Worm (Caenorhabditis elegans): ENCODE results near the gene F53F8.5.

Gene F53F8.5

DNA sequence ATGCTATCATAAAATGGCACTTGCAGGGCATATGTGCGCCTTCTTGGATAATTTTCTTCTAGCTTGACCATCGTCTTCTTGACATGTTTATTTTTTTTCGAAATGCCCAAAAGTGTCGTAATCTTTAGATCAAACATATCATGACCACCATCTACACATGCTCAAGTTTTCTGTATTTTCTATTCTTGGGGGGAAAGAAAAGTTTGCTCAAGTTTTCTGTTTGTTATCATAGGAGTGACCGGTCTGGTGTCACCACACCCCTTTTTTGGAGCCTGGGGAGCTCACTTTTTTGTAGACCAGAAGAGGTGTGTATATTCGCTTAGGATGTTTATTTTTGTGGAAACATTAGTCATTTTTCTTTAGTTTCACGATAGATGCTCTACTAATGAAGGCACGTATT lies 18.5 kb downstream of the F53F8.5 start, which contains the start of gene klf-2:
TSS of gene klf-2 (plus strand) at position 301 of the 400 bp plus-strand sequence.
- TF ChIP-seq him-1 (tag; optimal IDR thresholded peaks at IDR 0.05) (no peak), W03F9.2 (tag; optimal IDR thresholded peaks at IDR 0.05) (no peak), dao-5 (tag; optimal IDR thresholded peaks at IDR 0.05) (no peak)

DNA sequence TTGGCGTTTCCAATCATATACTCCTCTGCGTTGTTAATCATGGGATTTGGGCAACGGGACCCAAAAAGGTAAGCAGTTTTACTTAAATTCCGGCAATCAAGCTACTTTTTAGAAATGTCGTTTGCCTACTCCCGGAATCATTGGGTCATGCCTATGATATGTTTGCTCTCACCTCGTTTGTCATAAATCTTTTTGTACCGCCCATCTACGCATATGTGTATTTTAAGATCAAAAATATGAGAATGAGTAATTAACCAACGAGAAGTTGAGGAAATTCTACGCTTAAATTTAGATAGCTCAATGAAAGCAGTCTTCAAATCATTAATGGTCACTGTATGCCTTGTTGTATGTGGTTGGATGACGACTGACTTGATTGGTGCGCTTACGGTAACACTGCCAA lies 21.5 kb downstream of the F53F8.5 start:
- no peak for TF ChIP-seq him-1 (tag; optimal IDR thresholded peaks at IDR 0.05)
- no peak for TF ChIP-seq W03F9.2 (tag; optimal IDR thresholded peaks at IDR 0.05)
- no peak for TF ChIP-seq dao-5 (tag; optimal IDR thresholded peaks at IDR 0.05)

ce11 chrV:20681824-20682223 lies 22.0 kb downstream of the F53F8.5 start:
- no peak for TF ChIP-seq him-1 (tag; optimal IDR thresholded peaks at IDR 0.05)
- no peak for TF ChIP-seq dao-5 (tag; optimal IDR thresholded peaks at IDR 0.05)
- no peak for TF ChIP-seq W03F9.2 (tag; optimal IDR thresholded peaks at IDR 0.05)

DNA sequence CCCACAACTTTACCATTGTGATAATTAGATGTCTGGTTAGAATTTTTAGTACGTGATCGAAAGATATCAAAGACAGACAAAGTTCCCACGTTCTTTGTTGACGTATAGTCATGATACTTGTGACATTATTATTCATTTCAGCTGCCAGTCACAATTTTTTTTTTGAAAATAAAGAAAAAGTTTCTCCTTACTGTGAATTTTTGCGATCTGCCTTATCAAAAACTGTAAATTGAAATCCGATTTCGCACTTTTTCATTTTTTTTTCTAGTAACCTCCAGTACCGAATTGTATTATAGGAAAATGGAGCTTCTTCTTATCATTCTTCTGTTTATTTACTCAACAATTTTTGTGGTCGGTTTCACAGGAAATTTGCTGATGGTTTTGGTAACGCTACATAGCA lies 22.7 kb downstream of the F53F8.5 start, which contains the start of gene srsx-35:
TSS of gene srsx-35 (plus strand) at position 301 of the 400 bp plus-strand sequence.
- no peak for TF ChIP-seq dao-5 (tag; optimal IDR thresholded peaks at IDR 0.05)
- TF ChIP-seq W03F9.2 (tag; optimal IDR thresholded peaks at IDR 0.05), result no peak
- no peak for TF ChIP-seq him-1 (tag; optimal IDR thresholded peaks at IDR 0.05)

- no peak for TF ChIP-seq dao-5 (tag; optimal IDR thresholded peaks at IDR 0.05)
- TF ChIP-seq W03F9.2 (tag; optimal IDR thresholded peaks at IDR 0.05), result no peak
- no peak for TF ChIP-seq him-1 (tag; optimal IDR thresholded peaks at IDR 0.05)
Measured at ce11 chrV:20680189-20680588, 23.7 kb downstream of the F53F8.5 start.

DNA sequence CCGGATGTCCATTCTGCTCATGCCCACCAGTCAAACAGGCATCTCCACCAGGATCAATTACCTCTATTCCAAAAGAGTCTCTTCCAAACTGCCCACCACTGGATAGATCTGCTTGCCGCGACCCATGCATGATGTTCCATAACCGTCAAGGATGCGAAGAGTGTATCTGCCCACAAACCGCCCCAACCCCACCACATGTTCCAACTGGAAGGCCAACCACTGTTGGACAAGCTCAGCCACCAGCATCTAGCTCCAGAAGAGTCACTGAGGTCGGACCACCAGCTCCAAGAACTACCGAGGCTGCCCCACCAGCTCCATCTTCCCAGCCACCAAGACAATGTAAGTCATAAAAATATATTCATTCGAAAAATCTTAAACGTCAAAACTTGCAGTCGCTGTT lies 33.2 kb downstream of the F53F8.5 start:
- TF ChIP-seq him-1 (tag; optimal IDR thresholded peaks at IDR 0.05), result no peak
- no peak for TF ChIP-seq dao-5 (tag; optimal IDR thresholded peaks at IDR 0.05)
- no peak for TF ChIP-seq W03F9.2 (tag; optimal IDR thresholded peaks at IDR 0.05)

DNA sequence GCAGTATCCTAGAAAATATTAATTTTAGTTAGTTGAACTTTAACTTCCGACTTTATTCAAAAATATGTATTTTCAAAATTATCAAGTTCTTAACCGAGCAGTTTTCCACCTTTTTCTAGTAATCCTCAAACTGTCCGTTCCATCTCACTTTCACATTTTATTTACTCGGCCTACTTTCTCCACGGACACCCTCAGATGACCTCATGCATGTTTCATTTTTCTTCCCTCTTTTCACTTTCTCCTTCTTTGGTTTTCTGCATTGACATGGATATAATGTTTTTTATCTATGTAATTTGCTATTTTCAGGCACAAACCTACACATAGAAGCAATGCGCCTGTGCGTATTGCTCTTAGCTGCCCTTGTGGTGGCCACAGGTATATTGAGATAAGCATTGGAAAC lies 36.9 kb downstream of the F53F8.5 start, which contains the start of gene mlt-11:
TSS of gene mlt-11 (plus strand) at position 301 of the 400 bp plus-strand sequence.
- TF ChIP-seq him-1 (tag; optimal IDR thresholded peaks at IDR 0.05), result no peak
- TF ChIP-seq dao-5 (tag; optimal IDR thresholded peaks at IDR 0.05), result no peak
- TF ChIP-seq W03F9.2 (tag; optimal IDR thresholded peaks at IDR 0.05), result no peak

ce11 chrV:20664930-20665329 lies 38.9 kb downstream of the F53F8.5 start:
- TF ChIP-seq dao-5 (tag; optimal IDR thresholded peaks at IDR 0.05) (no peak), him-1 (tag; optimal IDR thresholded peaks at IDR 0.05) (no peak), W03F9.2 (tag; optimal IDR thresholded peaks at IDR 0.05) (no peak)

ce11 chrV:20663736-20664135 lies 40.1 kb downstream of the F53F8.5 start:
- TF ChIP-seq him-1 (tag; optimal IDR thresholded peaks at IDR 0.05) (no peak), dao-5 (tag; optimal IDR thresholded peaks at IDR 0.05) (no peak), W03F9.2 (tag; optimal IDR thresholded peaks at IDR 0.05) (no peak)

- TF ChIP-seq him-1 (tag; optimal IDR thresholded peaks at IDR 0.05), result no peak
- TF ChIP-seq W03F9.2 (tag; optimal IDR thresholded peaks at IDR 0.05), result no peak
- TF ChIP-seq dao-5 (tag; optimal IDR thresholded peaks at IDR 0.05), result no peak
Measured at ce11 chrV:20662474-20662873, 41.4 kb downstream of the F53F8.5 start.

- TF ChIP-seq dao-5 (tag; optimal IDR thresholded peaks at IDR 0.05) (no peak), him-1 (tag; optimal IDR thresholded peaks at IDR 0.05) (no peak)
Measured at ce11 chrV:20660025-20660424, 43.8 kb downstream of the F53F8.5 start, which contains the start of gene W01F3.2. Gene W01F3.2 (plus strand): TSS chrV:20660325.

DNA sequence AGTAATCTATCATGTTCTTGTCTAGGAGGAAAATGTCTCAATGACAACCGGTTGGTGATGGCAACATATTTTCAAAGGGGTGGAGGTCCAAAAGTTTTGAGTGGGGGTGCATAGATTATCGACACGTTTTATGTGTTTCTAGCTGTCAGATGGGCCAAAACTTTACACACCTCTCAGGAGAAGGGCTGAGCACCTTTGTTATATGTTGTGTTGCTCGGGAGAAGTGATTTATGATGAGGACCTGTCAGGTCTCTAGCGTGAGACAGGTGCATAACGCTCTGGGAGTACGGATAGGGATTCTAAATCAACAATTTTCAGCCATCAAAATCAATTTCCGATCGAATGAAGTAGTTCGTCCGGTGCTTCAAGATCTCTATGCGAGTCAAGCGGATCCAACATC lies 47.2 kb downstream of the F53F8.5 start:
- TF ChIP-seq W03F9.2 (tag; optimal IDR thresholded peaks at IDR 0.05) (no peak), dao-5 (tag; optimal IDR thresholded peaks at IDR 0.05) (no peak), him-1 (tag; optimal IDR thresholded peaks at IDR 0.05) (no peak)

ce11 chrV:20655174-20655573 lies 48.7 kb downstream of the F53F8.5 start:
- no peak for TF ChIP-seq W03F9.2 (tag; optimal IDR thresholded peaks at IDR 0.05)

DNA sequence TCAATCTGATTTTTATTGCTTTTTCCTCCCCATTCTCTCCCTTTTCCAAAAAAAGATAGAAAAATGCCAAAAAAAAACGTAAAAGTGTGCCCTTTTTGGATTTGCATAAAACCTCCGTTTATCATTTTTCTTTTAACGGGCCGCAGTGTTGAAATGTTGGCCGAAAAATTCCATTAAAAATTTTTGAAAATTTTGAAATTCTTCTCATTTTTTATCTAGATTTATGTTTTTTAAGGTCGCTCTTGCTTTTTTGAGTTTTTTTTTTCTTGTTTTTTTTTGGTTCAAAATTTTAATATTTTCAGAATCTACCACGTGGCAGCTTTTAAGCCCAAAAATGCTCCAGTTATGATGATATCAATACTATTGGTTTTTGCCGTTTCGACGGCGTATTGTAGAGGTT lies 49.5 kb downstream of the F53F8.5 start, which contains the start of gene mnr-1:
TSS of gene mnr-1 (plus strand) at position 301 of the 400 bp plus-strand sequence.
- TF ChIP-seq W03F9.2 (tag; optimal IDR thresholded peaks at IDR 0.05), result no peak
- no peak for TF ChIP-seq dao-5 (tag; optimal IDR thresholded peaks at IDR 0.05)
- TF ChIP-seq him-1 (tag; optimal IDR thresholded peaks at IDR 0.05), result no peak

DNA sequence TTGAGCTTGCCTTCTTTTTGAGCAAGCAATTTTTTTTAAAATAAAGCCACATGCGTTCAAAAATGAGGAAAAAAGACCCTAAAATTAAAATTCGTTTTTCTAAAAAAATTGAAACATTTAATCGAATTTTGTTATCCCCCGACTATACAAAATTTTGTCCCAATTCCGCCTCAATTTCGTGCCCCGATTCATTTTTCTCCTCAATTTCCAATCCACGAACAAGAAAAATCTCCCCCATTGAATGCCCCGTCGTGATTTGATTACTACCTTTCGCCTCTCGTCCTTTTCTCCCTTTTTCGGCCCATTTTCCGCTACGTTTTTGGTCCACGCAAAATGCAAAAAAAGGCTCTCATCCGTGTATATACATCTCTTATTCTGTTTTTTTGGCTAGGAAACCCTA lies 51.9 kb downstream of the F53F8.5 start:
- TF ChIP-seq dao-5 (tag; optimal IDR thresholded peaks at IDR 0.05) (no peak), W03F9.2 (tag; optimal IDR thresholded peaks at IDR 0.05) (no peak), him-1 (tag; optimal IDR thresholded peaks at IDR 0.05) (no peak)
